Worm (Caenorhabditis elegans): ENCODE data around the gene gop-3.

The gop-3 gene

DNA sequence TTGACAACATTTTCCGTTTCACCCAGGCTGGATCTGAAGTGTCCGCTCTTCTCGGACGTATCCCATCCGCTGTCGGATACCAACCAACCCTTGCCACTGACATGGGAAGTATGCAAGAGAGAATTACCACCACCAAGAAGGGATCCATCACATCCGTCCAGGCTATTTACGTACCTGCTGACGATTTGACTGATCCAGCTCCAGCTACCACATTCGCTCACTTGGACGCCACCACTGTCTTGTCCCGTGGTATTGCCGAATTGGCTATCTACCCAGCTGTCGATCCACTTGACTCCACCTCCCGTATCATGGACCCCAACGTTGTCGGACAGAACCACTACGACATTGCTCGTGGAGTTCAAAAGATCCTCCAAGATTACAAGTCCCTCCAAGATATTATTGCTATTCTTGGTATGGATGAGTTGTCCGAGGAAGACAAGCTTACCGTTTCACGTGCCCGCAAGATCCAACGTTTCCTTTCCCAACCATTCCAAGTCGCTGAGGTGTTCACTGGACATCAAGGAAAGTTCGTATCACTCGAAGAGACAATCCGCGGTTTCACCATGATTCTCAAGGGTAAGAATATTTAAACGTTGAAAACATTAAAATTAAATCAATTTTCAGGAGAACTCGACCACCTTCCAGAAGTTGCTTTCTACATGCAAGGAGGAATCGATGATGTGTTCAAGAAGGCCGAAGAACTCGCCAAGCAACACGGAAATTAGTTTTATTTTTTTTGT lies 30.8 kb upstream of the gop-3 start:
- TF ChIP-seq ztf-25 (GFP tag; IDR thresholded peaks at IDR 0.05) (no peak), B0035.1 (tag; optimal IDR thresholded peaks at IDR 0.05) (no peak), rpc-1 (optimal IDR thresholded peaks at IDR 0.05) (no peak), rpc-1 (tag; optimal IDR thresholded peaks at IDR 0.05) (no peak), F39B2.1 (GFP tag; IDR thresholded peaks at IDR 0.05) (no peak), T26A5.8 (tag; optimal IDR thresholded peaks at IDR 0.05) (no peak), attf-5 (GFP tag; optimal IDR thresholded peaks at IDR 0.05) (no peak), hmg-1.2 (GFP tag; IDR thresholded peaks at IDR 0.05) (no peak), cebp-1 (GFP tag; IDR thresholded peaks at IDR 0.05) (no peak), cebp-1 (tag; optimal IDR thresholded peaks at IDR 0.05) (no peak), attf-3 (GFP tag; conservative IDR thresholded peaks at IDR 0.05) (no peak), xnd-1 (tag; optimal IDR thresholded peaks at IDR 0.05) (no peak), F57C9.4 (tag; optimal IDR thresholded peaks at IDR 0.05) (no peak), lin-26 (GFP tag; IDR thresholded peaks at IDR 0.05) (no peak), ceh-27 (GFP tag; optimal IDR thresholded peaks at IDR 0.05) (no peak), Y53F4B.3 (GFP tag; IDR thresholded peaks at IDR 0.05) (no peak), ztf-3 (GFP tag; optimal IDR thresholded peaks at IDR 0.05) (no peak), tlf-1 (GFP tag; optimal IDR thresholded peaks at IDR 0.05) (no peak), dpff-1 (tag; optimal IDR thresholded peaks at IDR 0.05) (no peak), F52B5.7 (tag; optimal IDR thresholded peaks at IDR 0.05) (no peak), dox-1 (GFP tag; IDR thresholded peaks at IDR 0.05) (no peak; the same call in 1 of the 2 replicates), ZK185.1 (tag; optimal IDR thresholded peaks at IDR 0.05; ENCODE audit: poor library complexity, severe bottlenecking) (peak; percentile 4), Y67H2A.10 (GFP tag; conservative IDR thresholded peaks at IDR 0.05) (no peak), repo-1 (tag; optimal IDR thresholded peaks at IDR 0.05) (no peak), him-1 (tag; optimal IDR thresholded peaks at IDR 0.05) (no peak), Y95B8A.8 (GFP tag; IDR thresholded peaks at IDR 0.05) (no peak), mes-4 (tag; optimal IDR thresholded peaks at IDR 0.05) (no peak), F37B4.10 (GFP tag; IDR thresholded peaks at IDR 0.05) (0 out of 2 replicates have a peak, but pooled peaks have one; percentile 27), madf-3 (GFP tag; IDR thresholded peaks at IDR 0.05) (0 out of 2 replicates have a peak, but pooled peaks have one; percentile 28), mel-28 (tag; optimal IDR thresholded peaks at IDR 0.05; ENCODE audit: borderline replicate concordance) (no peak), hmg-20 (GFP tag; IDR thresholded peaks at IDR 0.05) (no peak), madf-10 (tag; optimal IDR thresholded peaks at IDR 0.05) (no peak), Y79H2A.3 (GFP tag; conservative IDR thresholded peaks at IDR 0.05) (no peak), nfya-2 (GFP tag; IDR thresholded peaks at IDR 0.05) (no peak), lsl-1 (GFP tag; optimal IDR thresholded peaks at IDR 0.05) (no peak), unc-62 (GFP tag; optimal IDR thresholded peaks at IDR 0.05) (no peak), K12H6.12 (tag; optimal IDR thresholded peaks at IDR 0.05) (no peak), B0336.3 (GFP tag; IDR thresholded peaks at IDR 0.05) (no peak), nfyb-1 (GFP tag; IDR thresholded peaks at IDR 0.05) (no peak), Y53G8AR.9 (GFP tag; conservative IDR thresholded peaks at IDR 0.05) (peak; percentile 34; the same call in 1 of the 2 replicates), ets-4 (GFP tag; optimal IDR thresholded peaks at IDR 0.05) (no peak), C06A6.2 (GFP tag; conservative IDR thresholded peaks at IDR 0.05) (no peak), F22D6.2 (tag; optimal IDR thresholded peaks at IDR 0.05) (no peak), ceh-58 (GFP tag; IDR thresholded peaks at IDR 0.05) (0 out of 2 replicates have a peak, but pooled peaks have one; percentile 60), zim-3 (tag; optimal IDR thresholded peaks at IDR 0.05) (no peak)

Measured in whole organism, young adult.